Worm (Caenorhabditis elegans) whole organism, L3 larva: ENCODE data around the gene F35D2.2.

Experiments
- R02D3.7 ChIP-seq: fragments of 150-350 bp; optimal IDR thresholded peaks from 2 replicates; lab custom pipeline; 2014; ENCODE audit warnings: missing biosample characterization, missing genetic modification characterization
- aly-2 ChIP-seq: fragments of 150-350 bp; optimal IDR thresholded peaks from 2 replicates; lab custom pipeline; 2014; ENCODE audit warnings: missing biosample characterization, missing genetic modification characterization
- ama-1 ChIP-seq: fragments of 150-350 bp; optimal IDR thresholded peaks from 2 replicates; lab custom pipeline; 2018
- ceh-16 ChIP-seq: sonication (generic microtip); optimal IDR thresholded peaks from 2 replicates; lab custom pipeline; 2017; ENCODE audit warnings: missing biosample characterization, missing genetic modification characterization
- ceh-82 ChIP-seq: fragments of 150-350 bp; optimal IDR thresholded peaks from 2 replicates; lab custom pipeline; 2014; ENCODE audit warnings: missing biosample characterization, missing genetic modification characterization
- ceh-9 ChIP-seq: sonication (generic microtip); optimal IDR thresholded peaks from 2 replicates; lab custom pipeline; 2018; ENCODE audit warnings: missing biosample characterization, missing genetic modification characterization
- egl-5 ChIP-seq: fragments of 150-350 bp; optimal IDR thresholded peaks from 2 replicates; lab custom pipeline; 2017; ENCODE audit warnings: missing biosample characterization, missing genetic modification reagents, missing genetic modification characterization, inconsistent platforms
- elt-1 ChIP-seq: fragments of 150-350 bp; optimal IDR thresholded peaks from 2 replicates; lab custom pipeline; 2014; ENCODE audit warnings: missing biosample characterization, missing genetic modification characterization
- elt-2 ChIP-seq: sonication (generic microtip); optimal IDR thresholded peaks from 2 replicates; lab custom pipeline; 2016; ENCODE audit warnings: missing genetic modification reagents, mild to moderate bottlenecking, missing genetic modification characterization, missing compliant biosample characterization
- elt-3 ChIP-seq, 3 experiments: fragments of 150-350 bp in 1 of 3; sonication (generic microtip) in 2 of 3; optimal IDR thresholded peaks; 2 replicates in 2 of 3; 4 replicates in 1 of 3; lab custom pipeline; 2014 to 2017; ENCODE audit warnings: missing biosample characterization in 3 of 3, missing genetic modification characterization in 3 of 3
- jun-1 ChIP-seq: fragments of 150-350 bp; optimal IDR thresholded peaks from 2 replicates; lab custom pipeline; 2014; ENCODE audit warnings: missing biosample characterization, missing genetic modification reagents, missing genetic modification characterization
- lin-15B ChIP-seq: fragments of 150-350 bp; optimal IDR thresholded peaks from 2 replicates; lab custom pipeline; 2014; ENCODE audit warnings: missing biosample characterization, missing genetic modification characterization
- lin-39 ChIP-seq: fragments of 150-350 bp; optimal IDR thresholded peaks from 2 replicates; lab custom pipeline; 2018; ENCODE audit warnings: missing biosample characterization, missing genetic modification reagents, missing genetic modification characterization
- mdl-1 ChIP-seq: fragments of 150-350 bp; optimal IDR thresholded peaks from 2 replicates; lab custom pipeline; 2014; ENCODE audit warnings: missing biosample characterization, missing genetic modification characterization
- mml-1 ChIP-seq: fragments of 150-350 bp; sonication (generic microtip); optimal IDR thresholded peaks from 3 replicates; lab custom pipeline; 2014; ENCODE audit warnings: missing biosample characterization, missing genetic modification characterization
- nfya-1 ChIP-seq: sonication (generic microtip); optimal IDR thresholded peaks from 2 replicates; lab custom pipeline; 2017; ENCODE audit warnings: missing genetic modification characterization, mild to moderate bottlenecking, missing compliant biosample characterization, antibody characterized with exemption, moderate library complexity; ENCODE audit not compliant: insufficient read depth
- nhr-11 ChIP-seq: fragments of 150-350 bp; optimal IDR thresholded peaks from 2 replicates; lab custom pipeline; 2014; ENCODE audit warnings: missing biosample characterization, missing genetic modification characterization
- nhr-23 ChIP-seq: fragments of 150-350 bp; optimal IDR thresholded peaks from 2 replicates; lab custom pipeline; 2014; ENCODE audit warnings: missing biosample characterization, missing genetic modification reagents, missing genetic modification characterization
- nhr-237 ChIP-seq: fragments of 150-350 bp; optimal IDR thresholded peaks from 2 replicates; lab custom pipeline; 2014; ENCODE audit warnings: missing biosample characterization, missing genetic modification characterization
- nhr-25 ChIP-seq: sonication (generic microtip); optimal IDR thresholded peaks from 2 replicates; lab custom pipeline; 2017; ENCODE audit warnings: missing biosample characterization, missing genetic modification characterization
- nhr-43 ChIP-seq: sonication (generic microtip); optimal IDR thresholded peaks from 2 replicates; lab custom pipeline; 2016; ENCODE audit warnings: mild to moderate bottlenecking, missing genetic modification characterization, missing compliant biosample characterization; ENCODE audit not compliant: poor library complexity, severe bottlenecking
- nhr-76 ChIP-seq: fragments of 150-350 bp; sonication (generic microtip); optimal IDR thresholded peaks from 5 replicates; lab custom pipeline; 2014; ENCODE audit warnings: missing biosample characterization, missing genetic modification characterization
- pha-4 ChIP-seq: fragments of 150-350 bp; optimal IDR thresholded peaks from 2 replicates; lab custom pipeline; 2014; ENCODE audit warnings: missing biosample characterization, missing genetic modification reagents, missing genetic modification characterization
- pqm-1 ChIP-seq: fragments of 150-350 bp; optimal IDR thresholded peaks from 2 replicates; lab custom pipeline; 2017; ENCODE audit warnings: missing biosample characterization, missing genetic modification characterization, inconsistent platforms
- snpc-4 ChIP-seq: fragments of 150-350 bp; optimal IDR thresholded peaks from 2 replicates; lab custom pipeline; 2014; ENCODE audit warnings: missing biosample characterization, missing genetic modification characterization
- tbx-2 ChIP-seq: sonication (generic microtip); optimal IDR thresholded peaks from 2 replicates; lab custom pipeline; 2016; ENCODE audit warnings: mild to moderate bottlenecking, missing genetic modification characterization, missing compliant biosample characterization
- unc-62 ChIP-seq: fragments of 150-350 bp; sonication (generic microtip); optimal IDR thresholded peaks from 4 replicates; lab custom pipeline; 2014; ENCODE audit warnings: missing biosample characterization, missing genetic modification reagents, missing genetic modification characterization
- ztf-11 ChIP-seq: fragments of 150-350 bp; optimal IDR thresholded peaks from 2 replicates; lab custom pipeline; 2014; ENCODE audit warnings: missing biosample characterization, missing genetic modification characterization
- ztf-4 ChIP-seq: fragments of 150-350 bp; optimal IDR thresholded peaks from 2 replicates; lab custom pipeline; 2014; ENCODE audit warnings: missing biosample characterization, missing genetic modification characterization

Gene F35D2.2

ce11 chrII:7529078-7529683 is 45.1 kb upstream of the F35D2.2 start, which contains the start of gene ZK1290.5 (continued):
- TF ChIP-seq snpc-4 (tag; lab: Kevin White, UChicago) (peak; percentile 35), tbx-2 (peak; percentile 62), mdl-1 (tag; lab: Kevin White, UChicago) (peak; percentile 53), ama-1 (lab: Kevin White, UChicago) (no peak), nhr-23 (peak; percentile 92)

ce11 chrII:7530944-7531343 is 43.3 kb upstream of the F35D2.2 start, which contains the start of gene wrt-1:
Gene wrt-1 (plus strand): TSS chrII:7530996.
- TF ChIP-seq nhr-23 = peak; percentile 41
- TF ChIP-seq ama-1 (lab: Kevin White, UChicago) = peak; percentile 19
- TF ChIP-seq egl-5 (tag; lab: Kevin White, UChicago) = no peak

DNA sequence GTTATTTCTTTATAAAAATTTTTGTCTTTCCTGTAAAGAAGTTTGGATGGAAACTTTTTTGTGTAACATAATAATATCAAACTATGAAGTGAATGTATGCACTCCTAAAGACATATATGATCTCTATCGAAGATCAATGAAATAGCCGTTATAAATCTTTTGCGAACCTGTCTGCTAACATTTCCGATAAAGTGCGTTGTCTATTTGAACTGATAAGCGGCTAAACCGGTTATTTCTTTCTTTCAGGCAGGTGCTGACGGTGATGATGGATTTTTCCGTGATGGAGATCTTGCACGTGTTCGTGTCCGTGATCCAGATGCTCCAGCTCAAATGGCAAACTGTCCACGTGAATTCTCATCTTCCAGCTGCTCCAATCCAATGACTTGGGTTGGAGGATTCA is 42.8 kb upstream of the F35D2.2 start:
- TF ChIP-seq nhr-23 = peak; percentile 52
- no peak for TF ChIP-seq R02D3.7
- TF ChIP-seq aly-2 = no peak
- no peak for TF ChIP-seq lin-39 (tag; lab: Kevin White, UChicago)
- no peak for TF ChIP-seq nhr-237 (tag; lab: Kevin White, UChicago)
- no peak for TF ChIP-seq ceh-9 (tag; lab: Kevin White, UChicago)
- peak; percentile 59 for TF ChIP-seq nhr-43 (tag; lab: Kevin White, UChicago)
- TF ChIP-seq ztf-11 (tag; lab: Kevin White, UChicago) = no peak
- TF ChIP-seq unc-62 (GFP tag; lab: Kevin White, UChicago) = no peak
- peak in 1 of 3 experiments; percentile 63 for TF ChIP-seq elt-3 (tag; optimal IDR thresholded peaks at IDR 0.05; lab: Kevin White, UChicago)
- TF ChIP-seq nfya-1 = no peak
- no peak for TF ChIP-seq ceh-82 (tag; lab: Kevin White, UChicago)
- no peak for TF ChIP-seq nhr-76 (tag; lab: Kevin White, UChicago)

DNA sequence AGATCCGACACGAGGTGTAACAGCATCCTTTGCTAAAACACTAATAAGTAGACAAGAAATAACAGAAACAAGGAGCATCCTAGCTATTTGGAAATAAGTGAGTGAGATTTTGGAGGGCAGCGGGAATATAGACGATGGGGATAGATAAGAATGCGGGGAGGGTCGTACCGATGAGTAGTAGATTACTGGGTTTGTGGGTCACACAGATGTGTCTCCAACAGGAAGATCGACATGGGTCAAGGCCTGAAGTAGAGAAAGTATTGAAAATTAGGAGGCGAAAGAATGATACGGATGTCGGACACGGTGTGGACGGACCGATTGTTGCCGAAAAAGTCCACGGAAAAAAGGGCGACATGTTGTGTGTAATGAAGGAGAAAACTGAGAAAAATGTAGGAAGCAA is 39.9 kb upstream of the F35D2.2 start, which contains the start of gene wrt-10:
Gene wrt-10, minus strand, starts transcription at position 195 of the 400 bp plus-strand sequence.
- TF ChIP-seq jun-1 (tag; lab: Kevin White, UChicago) = no peak
- TF ChIP-seq nhr-11 (tag; lab: Kevin White, UChicago) = no peak
- TF ChIP-seq ztf-11 (tag; lab: Kevin White, UChicago) = no peak
- TF ChIP-seq elt-1 = peak; percentile 6
- peak; percentile 86 for TF ChIP-seq nhr-23
- TF ChIP-seq nhr-25 (tag; lab: Kevin White, UChicago) = peak; percentile 10
- TF ChIP-seq aly-2 = no peak

DNA sequence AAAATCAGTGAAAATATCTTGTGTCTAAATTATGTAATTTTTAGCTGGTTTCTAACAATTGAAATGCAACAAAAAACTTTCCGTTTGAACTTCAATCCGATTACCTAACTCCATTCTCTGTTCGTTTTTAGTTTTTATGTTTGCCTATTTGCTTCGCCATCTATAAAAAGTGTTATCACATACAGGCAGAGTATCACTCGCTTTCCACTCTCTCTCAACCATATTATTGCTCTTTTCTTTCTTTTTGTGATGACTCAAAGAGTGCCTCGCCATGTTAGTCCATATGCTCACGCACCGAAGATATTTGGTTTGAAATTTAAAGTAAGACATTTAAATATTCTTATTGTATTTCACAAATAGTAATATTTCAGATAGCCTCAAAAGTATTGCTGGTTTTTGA is 39.3 kb upstream of the F35D2.2 start, which contains the start of gene ZK1290.13:
Gene ZK1290.13, plus strand, starts transcription at position 73 of the 400 bp plus-strand sequence.
- TF ChIP-seq ceh-16 (tag; lab: Kevin White, UChicago) (no peak), elt-2 (peak; percentile 56), mdl-1 (tag; lab: Kevin White, UChicago) (no peak), pqm-1 (peak; percentile 7)

ce11 chrII:7537603-7538230 is 36.5 kb upstream of the F35D2.2 start, which contains the start of gene nfi-1:
Gene nfi-1 (plus strand): TSS chrII:7538180.
- TF ChIP-seq nhr-23 (peak; percentile 13), nhr-43 (tag; lab: Kevin White, UChicago) (no peak), pha-4 (tag; lab: Kevin White, UChicago) (peak; percentile 81), lin-39 (tag; lab: Kevin White, UChicago) (peak; percentile 64), ceh-9 (tag; lab: Kevin White, UChicago) (no peak), snpc-4 (tag; lab: Kevin White, UChicago) (peak; percentile 66), nhr-25 (tag; lab: Kevin White, UChicago) (peak; percentile 22), lin-15B (tag; lab: Kevin White, UChicago) (peak; percentile 68), nfya-1 (peak; percentile 79)

DNA sequence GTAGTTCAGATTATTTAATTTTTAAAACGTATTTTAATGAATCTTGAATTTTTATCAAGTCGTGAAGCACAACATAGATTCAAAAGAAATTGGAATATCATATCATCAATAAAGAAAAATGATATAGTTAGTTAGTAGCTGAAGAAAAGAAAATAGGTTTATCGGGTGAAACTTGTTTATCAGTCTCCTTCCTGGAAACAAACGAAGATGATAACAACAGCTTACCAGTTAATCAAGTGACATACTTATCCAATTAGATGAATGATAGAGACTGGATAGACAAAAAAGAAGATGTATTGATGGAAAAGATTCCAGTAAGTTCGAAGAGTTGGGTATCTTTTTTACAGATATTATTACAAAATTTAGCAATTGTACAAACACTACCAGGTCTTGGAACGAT is 31.3 kb upstream of the F35D2.2 start:
- peak; percentile 61 for TF ChIP-seq nhr-23
- TF ChIP-seq ztf-4 (tag; lab: Kevin White, UChicago) = no peak
- no peak for TF ChIP-seq aly-2
- TF ChIP-seq unc-62 (GFP tag; lab: Kevin White, UChicago) = no peak
- TF ChIP-seq mml-1 = no peak
- no peak for TF ChIP-seq ama-1 (lab: Kevin White, UChicago)
